Worm (Caenorhabditis elegans) whole organism, young adult: Measurements from ENCODE around the gene Y66H1A.8.

Experiments
- D2030.7 ChIP-seq: fragments of 200-800 bp; sonication (Bioruptor generic); IDR thresholded peaks from 2 replicates; pipeline ENCODE4 v1.3.6; 2022; ENCODE audit warnings: missing genetic modification reagents, missing genetic modification characterization, missing compliant biosample characterization
- F57A8.1 ChIP-seq: fragments of 200-800 bp; sonication (Bioruptor generic); optimal IDR thresholded peaks from 2 replicates; lab custom pipeline; 2018; ENCODE audit warnings: mild to moderate bottlenecking, missing genetic modification characterization, moderate library complexity, missing compliant biosample characterization
- K12H6.12 ChIP-seq: fragments of 200-800 bp; sonication (Bioruptor generic); optimal IDR thresholded peaks from 2 replicates; lab custom pipeline; 2018; ENCODE audit warnings: mild to moderate bottlenecking, missing genetic modification characterization, missing compliant biosample characterization
- nhr-179 ChIP-seq: sonication (generic microtip); optimal IDR thresholded peaks from 2 replicates; lab custom pipeline; 2016; ENCODE audit warnings: mild to moderate bottlenecking, missing genetic modification characterization, missing compliant biosample characterization
- pha-4 ChIP-seq: fragments of 150-350 bp; sonication (generic microtip); optimal IDR thresholded peaks from 2 replicates; lab custom pipeline; 2014; ENCODE audit warnings: missing biosample characterization, missing genetic modification reagents, missing genetic modification characterization
- repo-1 ChIP-seq: sonication (generic microtip); optimal IDR thresholded peaks from 2 replicates; lab custom pipeline; 2017; ENCODE audit warnings: mild to moderate bottlenecking, missing genetic modification characterization, missing compliant biosample characterization
- ztf-26 ChIP-seq: sonication (generic microtip); optimal IDR thresholded peaks from 2 replicates; lab custom pipeline; 2017; ENCODE audit warnings: missing genetic modification characterization, missing compliant biosample characterization

DNA sequence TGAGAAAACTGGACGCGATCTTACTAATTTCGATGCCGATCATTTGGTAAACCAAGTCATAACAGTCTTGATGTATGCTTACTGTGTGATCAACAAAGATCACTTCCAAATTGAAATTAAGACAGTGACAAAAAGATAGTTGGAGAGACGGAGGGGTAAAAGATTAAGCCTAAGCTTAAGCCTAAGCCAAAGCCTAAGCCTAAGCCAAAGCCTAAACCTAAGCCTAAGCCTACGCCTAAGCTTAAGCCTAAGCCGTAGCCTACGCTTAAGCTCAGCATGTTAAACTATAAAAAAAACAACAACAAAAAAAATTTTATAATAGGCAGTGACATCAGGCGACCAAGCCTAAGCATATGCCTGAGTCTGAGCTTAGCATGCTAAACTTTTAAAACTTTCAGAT is 42.4 kb upstream of the Y66H1A.8 start:
- TF ChIP-seq ztf-26 (tag; lab: Kevin White, UChicago) (no peak), pha-4 (tag; lab: Kevin White, UChicago) (no peak), D2030.7 (GFP tag; lab: Robert Waterston, UW) (no peak), F57A8.1 (GFP tag; lab: Kevin White, UChicago) (no peak), nhr-179 (tag; lab: Kevin White, UChicago) (no peak), K12H6.12 (tag; lab: Kevin White, UChicago) (no peak), repo-1 (tag; lab: Kevin White, UChicago) (no peak)
